Fruit fly (Drosophila melanogaster) whole organism, prepupa: Measurements from ENCODE around the gene CG32032.
A peak's percentile ranks its signal among the peaks of the same experiment; 100 is the strongest.

ENCODE experiments used
- CG10669 ChIP-seq: fragments of 200-800 bp; sonication (Bioruptor generic); optimal IDR thresholded peaks from 3 replicates; lab custom pipeline; 2018; ENCODE audit warnings: missing biosample characterization, mild to moderate bottlenecking, missing genetic modification characterization, moderate library complexity
- CG11902 ChIP-seq: fragments of 200-800 bp; sonication (Bioruptor generic); optimal IDR thresholded peaks from 3 replicates; lab custom pipeline; 2016; ENCODE audit warnings: missing biosample characterization, missing genetic modification characterization
- CG15336 ChIP-seq: fragments of 200-800 bp; sonication (Bioruptor generic); IDR thresholded peaks from 2 replicates; pipeline ENCODE4 v1.3.6; 2022; ENCODE audit warnings: missing biosample characterization, missing genetic modification characterization
- CG1621 ChIP-seq: fragments of 200-800 bp; sonication (Bioruptor generic); optimal IDR thresholded peaks from 3 replicates; lab custom pipeline; 2018; ENCODE audit warnings: missing biosample characterization, mild to moderate bottlenecking, missing genetic modification characterization
- CG31627 ChIP-seq: fragments of 200-800 bp; sonication (Bioruptor generic); optimal IDR thresholded peaks from 3 replicates; lab custom pipeline; 2016; ENCODE audit warnings: missing biosample characterization, missing genetic modification characterization
- CG34406 ChIP-seq: fragments of 200-800 bp; sonication (Bioruptor generic); optimal IDR thresholded peaks from 3 replicates; lab custom pipeline; 2016; ENCODE audit warnings: missing biosample characterization, missing genetic modification characterization
- CG3919 ChIP-seq: fragments of 200-800 bp; sonication (Bioruptor generic); optimal IDR thresholded peaks from 3 replicates; lab custom pipeline; 2016; ENCODE audit warnings: missing biosample characterization, missing genetic modification characterization
- CG4318 ChIP-seq: fragments of 200-800 bp; sonication (Bioruptor generic); optimal IDR thresholded peaks from 3 replicates; lab custom pipeline; 2017; ENCODE audit warnings: missing biosample characterization, mild to moderate bottlenecking, missing genetic modification characterization
- CG6163 ChIP-seq: fragments of 200-800 bp; sonication (Bioruptor generic); IDR thresholded peaks from 3 replicates; pipeline ENCODE4 v1.3.6; 2022; ENCODE audit warnings: missing biosample characterization, missing genetic modification characterization
- CG6792 ChIP-seq: fragments of 200-800 bp; sonication (Bioruptor generic); optimal IDR thresholded peaks from 3 replicates; lab custom pipeline; 2016; ENCODE audit warnings: missing biosample characterization, missing genetic modification characterization
- CG6808 ChIP-seq: fragments of 200-800 bp; sonication (Bioruptor generic); optimal IDR thresholded peaks from 3 replicates; lab custom pipeline; 2017; ENCODE audit warnings: missing biosample characterization, missing genetic modification characterization, mild to moderate bottlenecking, moderate library complexity, missing genetic modification reagents
- CG6854 ChIP-seq: fragments of 200-800 bp; sonication (Bioruptor generic); optimal IDR thresholded peaks from 2 replicates; lab custom pipeline; 2017; ENCODE audit warnings: missing biosample characterization, mild to moderate bottlenecking, missing genetic modification characterization
- CG7368 ChIP-seq: fragments of 200-800 bp; sonication (Bioruptor generic); optimal IDR thresholded peaks from 3 replicates; lab custom pipeline; 2016; ENCODE audit warnings: missing biosample characterization, missing genetic modification characterization
- CG8119 ChIP-seq: fragments of 200-800 bp; sonication (Bioruptor generic); IDR thresholded peaks from 3 replicates; pipeline ENCODE4 v1.3.6; 2022; ENCODE audit warnings: missing biosample characterization, missing genetic modification characterization
- CG8319 ChIP-seq: fragments of 200-800 bp; sonication (Bioruptor generic); optimal IDR thresholded peaks from 3 replicates; lab custom pipeline; 2016; ENCODE audit warnings: missing biosample characterization, missing genetic modification characterization
- CG8632 ChIP-seq: fragments of 200-800 bp; sonication (Bioruptor generic); optimal IDR thresholded peaks from 3 replicates; lab custom pipeline; 2016; ENCODE audit warnings: missing biosample characterization, missing genetic modification characterization
- Eip75B ChIP-seq: fragments of 200-800 bp; sonication (Bioruptor generic); optimal IDR thresholded peaks from 3 replicates; lab custom pipeline; 2016; ENCODE audit warnings: missing biosample characterization, missing genetic modification characterization
- Eip78C ChIP-seq: fragments of 200-800 bp; sonication (Bioruptor generic); peaks from one replicate; lab custom pipeline; 2016; ENCODE audit warnings: missing biosample characterization, missing genetic modification characterization
- Eip93F ChIP-seq: fragments of 200-800 bp; sonication (Bioruptor generic); optimal IDR thresholded peaks from 2 replicates; lab custom pipeline; 2016; ENCODE audit warnings: missing biosample characterization, mild to moderate bottlenecking, missing genetic modification characterization
- Ets21C ChIP-seq: fragments of 200-800 bp; sonication (Bioruptor generic); optimal IDR thresholded peaks from 3 replicates; lab custom pipeline; 2016; ENCODE audit warnings: missing biosample characterization, missing genetic modification characterization
- Ets96B ChIP-seq: fragments of 200-800 bp; optimal IDR thresholded peaks from 2 replicates; lab custom pipeline; 2019; ENCODE audit warnings: missing biosample characterization, mild to moderate bottlenecking, missing genetic modification characterization, moderate library complexity
- Gug ChIP-seq: fragments of 200-800 bp; sonication (Bioruptor generic); IDR thresholded peaks from 2 replicates; pipeline ENCODE4 v1.3.6; 2022; ENCODE audit warnings: missing biosample characterization, missing genetic modification characterization
- Hr39 ChIP-seq: fragments of 200-800 bp; sonication (Bioruptor generic); optimal IDR thresholded peaks from 2 replicates; lab custom pipeline; 2016; ENCODE audit warnings: missing biosample characterization, missing genetic modification characterization
- Hr4 ChIP-seq: fragments of 200-800 bp; sonication (Bioruptor generic); optimal IDR thresholded peaks from 3 replicates; lab custom pipeline; 2016; ENCODE audit warnings: missing biosample characterization, missing genetic modification characterization
- Lpt ChIP-seq: fragments of 200-800 bp; sonication (Bioruptor generic); optimal IDR thresholded peaks from 3 replicates; lab custom pipeline; 2016; ENCODE audit warnings: missing biosample characterization, missing genetic modification characterization
- Met ChIP-seq: fragments of 200-800 bp; sonication (Bioruptor generic); optimal IDR thresholded peaks from 3 replicates; lab custom pipeline; 2016; ENCODE audit warnings: missing biosample characterization, missing genetic modification characterization
- OdsH ChIP-seq: fragments of 200-800 bp; sonication (Bioruptor generic); optimal IDR thresholded peaks from 3 replicates; lab custom pipeline; 2016; ENCODE audit warnings: missing biosample characterization, missing genetic modification characterization
- Smox ChIP-seq: fragments of 200-800 bp; sonication (Bioruptor generic); optimal IDR thresholded peaks from 3 replicates; lab custom pipeline; 2016; ENCODE audit warnings: missing biosample characterization, missing genetic modification characterization
- Sox102F ChIP-seq: fragments of 200-800 bp; sonication (Bioruptor generic); optimal IDR thresholded peaks from 2 replicates; lab custom pipeline; 2016; ENCODE audit warnings: missing biosample characterization, mild to moderate bottlenecking, missing genetic modification characterization
- Sox14 ChIP-seq: fragments of 200-800 bp; sonication (Bioruptor generic); optimal IDR thresholded peaks from 3 replicates; lab custom pipeline; 2016; ENCODE audit warnings: missing biosample characterization, missing genetic modification characterization
- Sox15 ChIP-seq: fragments of 200-800 bp; sonication (Bioruptor generic); optimal IDR thresholded peaks from 3 replicates; lab custom pipeline; 2016; ENCODE audit warnings: missing biosample characterization, missing genetic modification characterization
- achi ChIP-seq: fragments of 200-800 bp; sonication (Bioruptor generic); optimal IDR thresholded peaks from 3 replicates; lab custom pipeline; 2016; ENCODE audit warnings: missing biosample characterization, missing genetic modification characterization
- acj6 ChIP-seq: fragments of 200-800 bp; sonication (Bioruptor generic); optimal IDR thresholded peaks from 3 replicates; lab custom pipeline; 2016; ENCODE audit warnings: missing biosample characterization, missing genetic modification characterization
- cyc ChIP-seq: fragments of 200-800 bp; sonication (Bioruptor generic); optimal IDR thresholded peaks from 3 replicates; lab custom pipeline; 2016; ENCODE audit warnings: missing biosample characterization, missing genetic modification characterization
- dac ChIP-seq: fragments of 200-800 bp; sonication (Bioruptor generic); optimal IDR thresholded peaks from 2 replicates; lab custom pipeline; 2017; ENCODE audit warnings: missing biosample characterization, mild to moderate bottlenecking, missing genetic modification characterization
- eg ChIP-seq: fragments of 200-800 bp; sonication (Bioruptor generic); IDR thresholded peaks from 3 replicates; pipeline ENCODE4 v1.3.6; 2022; ENCODE audit warnings: missing biosample characterization, missing genetic modification characterization
- esn ChIP-seq: fragments of 200-800 bp; sonication (Bioruptor generic); optimal IDR thresholded peaks from 2 replicates; lab custom pipeline; 2016; ENCODE audit warnings: missing biosample characterization, mild to moderate bottlenecking, missing genetic modification characterization, moderate library complexity
- fd85E ChIP-seq: fragments of 200-800 bp; sonication (Bioruptor generic); optimal IDR thresholded peaks from 3 replicates; lab custom pipeline; 2016; ENCODE audit warnings: missing biosample characterization, missing genetic modification characterization
- fkh ChIP-seq: fragments of 200-800 bp; sonication (Bioruptor generic); optimal IDR thresholded peaks from 3 replicates; lab custom pipeline; 2017; ENCODE audit warnings: missing biosample characterization, mild to moderate bottlenecking, missing genetic modification characterization, moderate library complexity
- net ChIP-seq: fragments of 200-800 bp; sonication (Bioruptor generic); optimal IDR thresholded peaks from 3 replicates; lab custom pipeline; 2016; ENCODE audit warnings: missing biosample characterization, missing genetic modification characterization
- salr ChIP-seq, 2 experiments: fragments of 200-800 bp; sonication (Bioruptor generic); optimal IDR thresholded peaks; 3 replicates each; lab custom pipeline; 2016 to 2018; ENCODE audit warnings: missing biosample characterization in 2 of 2, missing genetic modification characterization in 2 of 2, mild to moderate bottlenecking in 1 of 2
- spab ChIP-seq: fragments of 200-800 bp; sonication (Bioruptor generic); optimal IDR thresholded peaks from 2 replicates; lab custom pipeline; 2017; ENCODE audit warnings: missing biosample characterization, mild to moderate bottlenecking, missing genetic modification characterization, missing genetic modification reagents
- ss ChIP-seq, 2 experiments: fragments of 200-800 bp; sonication (Bioruptor generic); optimal IDR thresholded peaks; 2 replicates in 1 of 2; 3 replicates in 1 of 2; lab custom pipeline; 2017 to 2018; ENCODE audit warnings: mild to moderate bottlenecking in 2 of 2, missing biosample characterization in 2 of 2, missing genetic modification characterization in 2 of 2, moderate library complexity in 1 of 2
- svp ChIP-seq: fragments of 200-800 bp; sonication (Bioruptor generic); peaks from one replicate; lab custom pipeline; 2016; ENCODE audit warnings: missing biosample characterization, missing genetic modification characterization
- topi ChIP-seq: fragments of 200-800 bp; sonication (Bioruptor generic); optimal IDR thresholded peaks from 3 replicates; lab custom pipeline; 2016; ENCODE audit warnings: missing biosample characterization, missing genetic modification characterization
- vri ChIP-seq: fragments of 200-800 bp; sonication (Bioruptor generic); optimal IDR thresholded peaks from 3 replicates; lab custom pipeline; 2016; ENCODE audit warnings: missing biosample characterization, mild to moderate bottlenecking, missing genetic modification characterization

CG32032 gene

dm6 chr3L:9064976-9065761 is 27.7 kb upstream of the CG32032 start (continued):
- TF ChIP-seq CG10669 (no peak), OdsH (GFP tag; lab: Kevin White, UChicago) (peak; percentile 60), svp (no peak), esn (GFP tag; lab: Kevin White, UChicago) (peak; percentile 40), CG15336 (GFP tag; lab: Robert Waterston, UW) (peak; percentile 80), CG4318 (GFP tag; lab: Kevin White, UChicago) (peak; percentile 47), topi (GFP tag; lab: Kevin White, UChicago) (peak; percentile 34), CG31627 (GFP tag; lab: Kevin White, UChicago) (peak; percentile 16), CG1621 (tag; lab: Kevin White, UChicago) (no peak), ss (GFP tag; optimal IDR thresholded peaks at IDR 0.05; lab: Kevin White, UChicago) (no peak), eg (GFP tag; lab: Robert Waterston, UW) (peak; percentile 79), CG3919 (peak; percentile 39), Ets21C (GFP tag; lab: Kevin White, UChicago) (no peak), CG8319 (GFP tag; lab: Kevin White, UChicago) (no peak), Eip75B (GFP tag; lab: Kevin White, UChicago) (peak; percentile 43), CG6163 (GFP tag; lab: Robert Waterston, UW) (peak; percentile 61; the same call in 1 of the 3 replicates), fkh (no peak), spab (GFP tag; lab: Kevin White, UChicago) (no peak), acj6 (GFP tag; lab: Kevin White, UChicago) (peak; percentile 41), Ets96B (peak; percentile 4), Met (GFP tag; lab: Kevin White, UChicago) (peak; percentile 22), salr (GFP tag; optimal IDR thresholded peaks at IDR 0.05; lab: Kevin White, UChicago) (peak in 1 of 2 experiments; percentile 77), CG7368 (GFP tag; lab: Kevin White, UChicago) (no peak), Eip78C (peak; percentile 84)

DNA sequence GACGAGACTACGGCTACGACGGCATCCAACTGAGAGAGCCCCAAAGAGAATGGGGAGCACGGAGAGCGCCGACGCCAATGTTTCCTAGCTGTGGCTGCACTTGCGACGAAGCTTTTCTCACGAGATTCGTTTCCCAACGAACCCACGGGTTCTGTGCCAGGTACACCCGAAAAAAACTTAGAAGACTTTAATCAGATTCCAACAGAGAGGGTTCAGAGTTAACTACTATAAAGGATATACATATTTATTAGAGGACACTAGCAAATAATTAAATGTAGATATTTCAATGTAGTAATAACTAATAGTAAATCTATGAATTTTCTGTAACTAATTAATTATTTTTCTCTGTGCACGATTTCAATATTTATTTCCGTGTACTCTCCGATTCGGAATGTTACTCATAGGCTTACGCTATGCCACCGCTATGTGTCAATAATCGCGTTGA is 26.8 kb upstream of the CG32032 start, which contains the start of gene Argk1:
TSS of gene Argk1 (minus strand) at position 31 of the 445 bp plus-strand sequence.
- TF ChIP-seq Smox (GFP tag; lab: Kevin White, UChicago) (no peak), eg (GFP tag; lab: Robert Waterston, UW) (peak; percentile 89), Ets96B (peak; percentile 32), Met (GFP tag; lab: Kevin White, UChicago) (peak; percentile 13), Sox102F (no peak), CG10669 (no peak), CG6163 (GFP tag; lab: Robert Waterston, UW) (peak; percentile 64; the same call in 2 of the 3 replicates), esn (GFP tag; lab: Kevin White, UChicago) (peak; percentile 22), Sox14 (peak; percentile 6), Lpt (GFP tag; lab: Kevin White, UChicago) (no peak), acj6 (GFP tag; lab: Kevin White, UChicago) (peak; percentile 49), cyc (GFP tag; lab: Kevin White, UChicago) (no peak), Eip93F (GFP tag; lab: Kevin White, UChicago) (no peak), spab (GFP tag; lab: Kevin White, UChicago) (no peak), CG6808 (GFP tag; lab: Kevin White, UChicago) (no peak), CG6792 (GFP tag; lab: Kevin White, UChicago) (no peak), Hr39 (GFP tag; lab: Kevin White, UChicago) (no peak), Ets21C (GFP tag; lab: Kevin White, UChicago) (no peak), CG1621 (tag; lab: Kevin White, UChicago) (no peak), Hr4 (GFP tag; lab: Kevin White, UChicago) (peak; percentile 83), CG4318 (GFP tag; lab: Kevin White, UChicago) (peak; percentile 34), CG11902 (GFP tag; lab: Kevin White, UChicago) (no peak), vri (GFP tag; lab: Kevin White, UChicago) (no peak), dac (GFP tag; lab: Kevin White, UChicago) (no peak), Sox15 (no peak), fkh (peak; percentile 31), achi (GFP tag; lab: Kevin White, UChicago) (peak; percentile 51), Gug (peak; percentile 44; the same call in 1 of the 2 replicates), CG15336 (GFP tag; lab: Robert Waterston, UW) (peak; percentile 85), OdsH (GFP tag; lab: Kevin White, UChicago) (peak; percentile 65), Eip75B (GFP tag; lab: Kevin White, UChicago) (no peak), CG8632 (peak; percentile 12), CG31627 (GFP tag; lab: Kevin White, UChicago) (peak; percentile 10), CG34406 (GFP tag; lab: Kevin White, UChicago) (peak; percentile 1), net (GFP tag; lab: Kevin White, UChicago) (peak; percentile 43), fd85E (GFP tag; lab: Kevin White, UChicago) (no peak), CG3919 (no peak), CG8119 (GFP tag; lab: Robert Waterston, UW) (peak; percentile 82), CG6854 (no peak)
